Worm (Caenorhabditis elegans): ENCODE data around the gene Y43F8B.9.

ce11 chrV:19485690-19486089, 7.7 kb downstream of the Y43F8B.9 start, which contains the start of gene Y43F8B.18:
- TF ChIP-seq W03F9.2 (tag; optimal IDR thresholded peaks at IDR 0.05) (no peak), dao-5 (tag; optimal IDR thresholded peaks at IDR 0.05) (no peak)
